Fruit fly (Drosophila melanogaster): ENCODE results near the gene CG14443.
A peak's percentile ranks its signal among the peaks of the same experiment; 100 is the strongest.

CG14443 gene

DNA sequence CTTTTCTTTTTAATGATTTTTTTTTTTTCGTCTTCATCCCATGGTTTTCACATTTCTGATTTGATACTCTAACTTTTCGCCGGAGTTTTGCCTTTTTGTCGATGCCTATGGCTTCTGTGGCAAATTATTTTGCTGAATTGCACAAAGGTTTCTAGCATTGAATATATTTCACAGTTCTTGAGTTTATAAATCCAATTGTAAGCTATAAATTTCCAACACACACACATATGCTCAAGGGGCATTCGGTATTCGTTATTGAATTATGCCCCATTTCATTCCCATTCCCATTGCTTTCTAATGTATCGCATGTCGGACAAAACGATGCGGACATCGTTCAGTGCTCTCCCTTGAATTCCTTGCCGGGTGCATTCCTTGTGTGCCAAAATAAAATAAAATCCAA lies 18.3 kb upstream of the CG14443 start (continued):
- TF ChIP-seq slou (GFP tag; optimal IDR thresholded peaks at IDR 0.05) (no peak), CG8089 (GFP tag; optimal IDR thresholded peaks at IDR 0.05) (no peak), wor (GFP tag; IDR thresholded peaks at IDR 0.05) (peak; percentile 53), CG1792 (GFP tag; optimal IDR thresholded peaks at IDR 0.05) (no peak), CG9727 (GFP tag; optimal IDR thresholded peaks at IDR 0.05) (peak; percentile 34), Stat92E (GFP tag; optimal IDR thresholded peaks at IDR 0.05) (no peak), CG10462 (GFP tag; optimal IDR thresholded peaks at IDR 0.05) (no peak), sens (GFP tag) (peak; percentile 95), CG5180 (GFP tag; optimal IDR thresholded peaks at IDR 0.05) (peak; percentile 3), tap (tag; optimal IDR thresholded peaks at IDR 0.05) (peak; percentile 60), gcm2 (GFP tag; optimal IDR thresholded peaks at IDR 0.05) (no peak), CG5245 (GFP tag; optimal IDR thresholded peaks at IDR 0.05) (peak; percentile 31), sisA (GFP tag; IDR thresholded peaks at IDR 0.05) (peak; percentile 63), en (GFP tag; optimal IDR thresholded peaks at IDR 0.05) (peak; percentile 36), CG17385 (GFP tag; optimal IDR thresholded peaks at IDR 0.05) (peak; percentile 17), Dip2 (GFP tag; IDR thresholded peaks at IDR 0.05) (no peak), chn (GFP tag; optimal IDR thresholded peaks at IDR 0.05) (peak; percentile 22), Dbx (GFP tag; IDR thresholded peaks at IDR 0.05) (no peak), toy (GFP tag; IDR thresholded peaks at IDR 0.05) (no peak), CG17802 (tag; optimal IDR thresholded peaks at IDR 0.05) (no peak), repo (GFP tag; optimal IDR thresholded peaks at IDR 0.05) (peak; percentile 16), CG1529 (GFP tag; optimal IDR thresholded peaks at IDR 0.05) (peak; percentile 25), CG6791 (GFP tag; IDR thresholded peaks at IDR 0.05; ENCODE audit: partially characterized antibody) (no peak), Sox102F (GFP tag; optimal IDR thresholded peaks at IDR 0.05) (peak; percentile 69), gfzf (GFP tag; optimal IDR thresholded peaks at IDR 0.05) (no peak), CG16815 (GFP tag; optimal IDR thresholded peaks at IDR 0.05) (no peak), Optix (GFP tag; IDR thresholded peaks at IDR 0.05) (peak; percentile 59; the same call in 2 of the 3 replicates), Blimp-1 (GFP tag; optimal IDR thresholded peaks at IDR 0.05) (peak; percentile 74), chm (GFP tag; IDR thresholded peaks at IDR 0.05) (peak; percentile 76), MESR4 (GFP tag; optimal IDR thresholded peaks at IDR 0.05) (no peak), CG2199 (GFP tag; IDR thresholded peaks at IDR 0.05) (0 out of 3 replicates have a peak, but pooled peaks have one; percentile 21), CG1602 (GFP tag; optimal IDR thresholded peaks at IDR 0.05) (peak; percentile 4), B-H1 (GFP tag; IDR thresholded peaks at IDR 0.05) (peak; percentile 46; the same call in 1 of the 3 replicates), CG17361 (GFP tag; IDR thresholded peaks at IDR 0.05) (peak; percentile 66), CG12155 (GFP tag; optimal IDR thresholded peaks at IDR 0.05) (no peak), Ada2b (GFP tag; IDR thresholded peaks at IDR 0.05) (peak; percentile 20; the same call in 1 of the 2 replicates), prd (optimal IDR thresholded peaks at IDR 0.05) (no peak), prd (GFP tag; IDR thresholded peaks at IDR 0.05) (peak; percentile 81; the same call in 2 of the 3 replicates), CG12659 (GFP tag; optimal IDR thresholded peaks at IDR 0.05) (no peak), gt (GFP tag; IDR thresholded peaks at IDR 0.05) (0 out of 2 replicates have a peak, but pooled peaks have one; percentile 30), CG2889 (GFP tag; IDR thresholded peaks at IDR 0.05) (no peak), CG12744 (GFP tag; optimal IDR thresholded peaks at IDR 0.05) (no peak), twi (tag; optimal IDR thresholded peaks at IDR 0.05) (peak; percentile 11), Poxn (GFP tag; IDR thresholded peaks at IDR 0.05) (no peak), ap (GFP tag; IDR thresholded peaks at IDR 0.05) (no peak), hbn (GFP tag; IDR thresholded peaks at IDR 0.05; ENCODE audit: partially characterized antibody) (no peak), disco-r (GFP tag; optimal IDR thresholded peaks at IDR 0.05) (no peak), stwl (tag; optimal IDR thresholded peaks at IDR 0.05) (no peak), CG43689 (GFP tag; IDR thresholded peaks at IDR 0.05) (no peak), Lim3 (GFP tag; IDR thresholded peaks at IDR 0.05) (no peak), CG15601 (tag; optimal IDR thresholded peaks at IDR 0.05) (peak; percentile 42), crp (GFP tag; optimal IDR thresholded peaks at IDR 0.05) (no peak)

All from whole organism, embryonic.